Comparison of ENCODE assay signal across 6 worm cellular contexts in genomic region chrX:3153133-3153532, ce11.
TF ChIP-seq lines count a peak whose summit lies in the region.

No protein-coding gene starts in this region.

TF ChIP-seq in whole organism, L1 larva, 84 proteins besides CTCF, POLR2A, EP300 and RAD21 (continues in another document):
- TF ChIP-seq zip-4 (GFP tag; optimal IDR thresholded peaks at IDR 0.05; lab: Kevin White, UChicago) (no peak), tlp-1 (tag; optimal IDR thresholded peaks at IDR 0.05; lab: Kevin White, UChicago) (no peak), ztf-4 (tag; optimal IDR thresholded peaks at IDR 0.05; lab: Kevin White, UChicago) (no peak), mef-2 (tag; optimal IDR thresholded peaks at IDR 0.05; lab: Kevin White, UChicago) (no peak), sup-37 (GFP tag; optimal IDR thresholded peaks at IDR 0.05; lab: Kevin White, UChicago) (no peak), egl-27 (tag; optimal IDR thresholded peaks at IDR 0.05; lab: Kevin White, UChicago) (no peak), mep-1 (tag; optimal IDR thresholded peaks at IDR 0.05; lab: Kevin White, UChicago) (no peak), efl-1 (optimal IDR thresholded peaks at IDR 0.05; lab: Kevin White, UChicago) (no peak), efl-1 (GFP tag; optimal IDR thresholded peaks at IDR 0.05 in 1 of 2; lab: Kevin White, UChicago) (peak in 1 of 2 experiments; percentile 49), hpl-2 (GFP tag; optimal IDR thresholded peaks at IDR 0.05; lab: Kevin White, UChicago) (no peak), ceh-82 (tag; optimal IDR thresholded peaks at IDR 0.05; lab: Kevin White, UChicago) (no peak), ceh-8 (GFP tag; optimal IDR thresholded peaks at IDR 0.05; lab: Kevin White, UChicago) (no peak), lsy-2 (tag; optimal IDR thresholded peaks at IDR 0.05; lab: Kevin White, UChicago) (no peak), aly-2 (tag; optimal IDR thresholded peaks at IDR 0.05; lab: Kevin White, UChicago) (no peak), unc-62 (GFP tag; optimal IDR thresholded peaks at IDR 0.05; lab: Kevin White, UChicago) (no peak), nhr-28 (tag; optimal IDR thresholded peaks at IDR 0.05; lab: Kevin White, UChicago) (no peak)

TF ChIP-seq in whole organism, L2 larva, 48 proteins besides CTCF, POLR2A, EP300 and RAD21:
- TF ChIP-seq F13H6.1 (tag; optimal IDR thresholded peaks at IDR 0.05; lab: Kevin White, UChicago) (peak; percentile 65), peb-1 (tag; optimal IDR thresholded peaks at IDR 0.05; lab: Kevin White, UChicago) (no peak), crh-2 (tag; optimal IDR thresholded peaks at IDR 0.05; lab: Kevin White, UChicago) (peak; percentile 46), fos-1 (tag; optimal IDR thresholded peaks at IDR 0.05; lab: Kevin White, UChicago) (peak; percentile 92), ZK546.5 (tag; optimal IDR thresholded peaks at IDR 0.05; lab: Kevin White, UChicago) (no peak), nhr-129 (tag; optimal IDR thresholded peaks at IDR 0.05; lab: Kevin White, UChicago) (peak; percentile 5), sma-3 (GFP tag; optimal IDR thresholded peaks at IDR 0.05; lab: Kevin White, UChicago) (peak; percentile 20), sma-9 (GFP tag; optimal IDR thresholded peaks at IDR 0.05; lab: Kevin White, UChicago) (peak; percentile 63), sma-9 (tag; optimal IDR thresholded peaks at IDR 0.05; lab: Kevin White, UChicago) (no peak), egl-27 (tag; optimal IDR thresholded peaks at IDR 0.05; lab: Kevin White, UChicago) (peak; percentile 6), elt-1 (tag; optimal IDR thresholded peaks at IDR 0.05; lab: Kevin White, UChicago) (no peak)

TF ChIP-seq in whole organism, L3 larva, 47 proteins besides CTCF, POLR2A, EP300 and RAD21:
- no peak for TF ChIP-seq nhr-43 (tag; optimal IDR thresholded peaks at IDR 0.05; lab: Kevin White, UChicago; ENCODE audit: poor library complexity, severe bottlenecking)
- TF ChIP-seq elt-2 (tag; optimal IDR thresholded peaks at IDR 0.05; lab: Kevin White, UChicago) = peak; percentile 98
- peak; percentile 96 for TF ChIP-seq pqm-1 (tag; optimal IDR thresholded peaks at IDR 0.05; lab: Kevin White, UChicago)
- TF ChIP-seq jun-1 (tag; optimal IDR thresholded peaks at IDR 0.05; lab: Kevin White, UChicago) = peak; percentile 72
- peak; percentile 42 for TF ChIP-seq pha-4 (tag; optimal IDR thresholded peaks at IDR 0.05; lab: Kevin White, UChicago)

TF ChIP-seq in whole organism, L4 larva, 104 proteins besides CTCF, POLR2A, EP300 and RAD21 (continues in another document):
- TF ChIP-seq F37D6.2 (tag; optimal IDR thresholded peaks at IDR 0.05; lab: Kevin White, UChicago) (no peak), lin-39 (tag; optimal IDR thresholded peaks at IDR 0.05; lab: Kevin White, UChicago) (no peak), fos-1 (tag; optimal IDR thresholded peaks at IDR 0.05; lab: Kevin White, UChicago) (no peak), unc-130 (GFP tag; optimal IDR thresholded peaks at IDR 0.05; lab: Kevin White, UChicago) (no peak), daf-16 (GFP tag; optimal IDR thresholded peaks at IDR 0.05; lab: Kevin White, UChicago) (peak in 1 of 2 experiments; percentile 31), daf-16 (tag; optimal IDR thresholded peaks at IDR 0.05; lab: Kevin White, UChicago) (peak; percentile 84), hlh-30 (tag; optimal IDR thresholded peaks at IDR 0.05; lab: Kevin White, UChicago; ENCODE audit: insufficient read depth) (peak; percentile 16), dve-1 (tag; optimal IDR thresholded peaks at IDR 0.05; lab: Kevin White, UChicago; ENCODE audit: insufficient read depth) (peak; percentile 86), hmg-1.1 (GFP tag; IDR thresholded peaks at IDR 0.05; lab: Robert Waterston, UW) (no peak), unc-62 (GFP tag; optimal IDR thresholded peaks at IDR 0.05 in 1 of 2; lab: Kevin White, UChicago) (peak in 1 of 2 experiments; percentile 69), unc-62 (tag; optimal IDR thresholded peaks at IDR 0.05; lab: Kevin White, UChicago) (no peak), rbr-2 (tag; optimal IDR thresholded peaks at IDR 0.05; lab: Kevin White, UChicago) (no peak), zfp-2 (tag; optimal IDR thresholded peaks at IDR 0.05; lab: Kevin White, UChicago) (no peak), nhr-76 (tag; optimal IDR thresholded peaks at IDR 0.05; lab: Kevin White, UChicago) (no peak), zfp-3 (GFP tag; conservative IDR thresholded peaks at IDR 0.05; lab: Robert Waterston, UW) (no peak), fkh-10 (GFP tag; optimal IDR thresholded peaks at IDR 0.05; lab: Kevin White, UChicago) (no peak), snpc-1.2 (GFP tag; IDR thresholded peaks at IDR 0.05; lab: Robert Waterston, UW) (no peak), egl-27 (tag; optimal IDR thresholded peaks at IDR 0.05; lab: Kevin White, UChicago) (no peak), T20F7.1 (GFP tag; optimal IDR thresholded peaks at IDR 0.05; lab: Kevin White, UChicago) (no peak), hif-1 (tag; optimal IDR thresholded peaks at IDR 0.05; lab: Kevin White, UChicago) (no peak), set-16 (GFP tag; IDR thresholded peaks at IDR 0.05; lab: Robert Waterston, UW) (no peak), nhr-10 (tag; optimal IDR thresholded peaks at IDR 0.05; lab: Kevin White, UChicago) (no peak)

TF ChIP-seq in whole organism, late embryonic, 69 proteins besides CTCF, POLR2A, EP300 and RAD21:
- TF ChIP-seq lin-11 (tag; optimal IDR thresholded peaks at IDR 0.05; lab: Kevin White, UChicago) = no peak
- TF ChIP-seq elt-2 (tag; optimal IDR thresholded peaks at IDR 0.05; lab: Kevin White, UChicago) = peak; percentile 87
- no peak for TF ChIP-seq unc-42 (tag; optimal IDR thresholded peaks at IDR 0.05; lab: Kevin White, UChicago)
- no peak for TF ChIP-seq ceh-9 (tag; optimal IDR thresholded peaks at IDR 0.05; lab: Kevin White, UChicago)
- TF ChIP-seq ama-1 (optimal IDR thresholded peaks at IDR 0.05; lab: Kevin White, UChicago) = no peak

TF ChIP-seq in whole organism, young adult, 124 proteins besides CTCF, POLR2A, EP300 and RAD21:
- TF ChIP-seq B0336.3 (GFP tag; IDR thresholded peaks at IDR 0.05; lab: Robert Waterston, UW) (no peak), F55B11.4 (tag; optimal IDR thresholded peaks at IDR 0.05; lab: Kevin White, UChicago; ENCODE audit: borderline replicate concordance, insufficient read depth) (no peak), snpc-3.4 (tag; optimal IDR thresholded peaks at IDR 0.05; lab: Kevin White, UChicago) (no peak), nfyb-1 (GFP tag; IDR thresholded peaks at IDR 0.05; lab: Robert Waterston, UW) (no peak), nhr-80 (tag; optimal IDR thresholded peaks at IDR 0.05; lab: Kevin White, UChicago) (peak; percentile 96), ceh-91 (GFP tag; IDR thresholded peaks at IDR 0.05; lab: Robert Waterston, UW) (no peak), cebp-1 (GFP tag; IDR thresholded peaks at IDR 0.05; lab: Robert Waterston, UW) (no peak), cebp-1 (tag; optimal IDR thresholded peaks at IDR 0.05; lab: Kevin White, UChicago) (peak; percentile 49), mel-28 (tag; optimal IDR thresholded peaks at IDR 0.05; lab: Kevin White, UChicago; ENCODE audit: borderline replicate concordance) (no peak), xnd-1 (tag; optimal IDR thresholded peaks at IDR 0.05; lab: Kevin White, UChicago) (no peak), atf-7 (tag; optimal IDR thresholded peaks at IDR 0.05; lab: Kevin White, UChicago) (peak; percentile 10), lsl-1 (GFP tag; optimal IDR thresholded peaks at IDR 0.05; lab: Kevin White, UChicago) (no peak), K12H6.12 (tag; optimal IDR thresholded peaks at IDR 0.05; lab: Kevin White, UChicago) (no peak), ztf-25 (GFP tag; IDR thresholded peaks at IDR 0.05; lab: Robert Waterston, UW) (no peak), F57A8.1 (GFP tag; optimal IDR thresholded peaks at IDR 0.05; lab: Kevin White, UChicago) (no peak), dox-1 (GFP tag; IDR thresholded peaks at IDR 0.05; lab: Robert Waterston, UW) (peak; percentile 60), ets-4 (GFP tag; optimal IDR thresholded peaks at IDR 0.05; lab: Kevin White, UChicago) (peak; percentile 18), pha-4 (tag; optimal IDR thresholded peaks at IDR 0.05; lab: Kevin White, UChicago) (peak; percentile 7), ztf-22 (GFP tag; optimal IDR thresholded peaks at IDR 0.05; lab: Kevin White, UChicago) (peak; percentile 45), egl-44 (GFP tag; IDR thresholded peaks at IDR 0.05; lab: Robert Waterston, UW) (no peak), ztf-6 (GFP tag; IDR thresholded peaks at IDR 0.05; lab: Robert Waterston, UW) (no peak), F22D6.2 (tag; optimal IDR thresholded peaks at IDR 0.05; lab: Kevin White, UChicago) (no peak)
